Worm (Caenorhabditis elegans): Measurements from ENCODE around the gene K12H6.9.

ce11 chrII:2831173-2831572, 7.0 kb downstream of the K12H6.9 start, which contains the start of gene K12H6.6:
- TF ChIP-seq nhr-11 (tag; optimal IDR thresholded peaks at IDR 0.05) (no peak), fos-1 (tag; optimal IDR thresholded peaks at IDR 0.05) (no peak), elt-3 (tag; optimal IDR thresholded peaks at IDR 0.05) (no peak), fkh-2 (tag; optimal IDR thresholded peaks at IDR 0.05) (no peak), nhr-28 (tag; optimal IDR thresholded peaks at IDR 0.05) (no peak), lin-39 (tag; optimal IDR thresholded peaks at IDR 0.05) (no peak)

Data from whole organism, L3 larva.